Worm (Caenorhabditis elegans) whole organism, L2 larva: Measurements from ENCODE around the gene fbxa-172.

ENCODE experiments used
- alr-1 ChIP-seq: fragments of 150-350 bp; optimal IDR thresholded peaks from 2 replicates; lab custom pipeline; 2014; ENCODE audit warnings: missing biosample characterization, missing genetic modification characterization
- aly-2 ChIP-seq: fragments of 150-350 bp; optimal IDR thresholded peaks from 2 replicates; lab custom pipeline; 2014; ENCODE audit warnings: missing biosample characterization, missing genetic modification characterization
- blmp-1 ChIP-seq: sonication (generic microtip); optimal IDR thresholded peaks from 2 replicates; lab custom pipeline; 2017; ENCODE audit warnings: missing genetic modification characterization, mild to moderate bottlenecking, missing compliant biosample characterization, antibody characterized with exemption, moderate library complexity; ENCODE audit not compliant: insufficient read depth
- ceh-82 ChIP-seq: fragments of 150-350 bp; optimal IDR thresholded peaks from 2 replicates; lab custom pipeline; 2014; ENCODE audit warnings: missing biosample characterization, missing genetic modification characterization
- elt-1 ChIP-seq: fragments of 150-350 bp; optimal IDR thresholded peaks from 2 replicates; lab custom pipeline; 2014; ENCODE audit warnings: missing biosample characterization, missing genetic modification characterization
- lin-11 ChIP-seq: fragments of 150-350 bp; sonication (generic microtip); optimal IDR thresholded peaks from 2 replicates; lab custom pipeline; 2014; ENCODE audit warnings: missing biosample characterization, missing genetic modification characterization, inconsistent platforms, mixed read lengths
- nhr-11 ChIP-seq: fragments of 150-350 bp; optimal IDR thresholded peaks from 2 replicates; lab custom pipeline; 2014; ENCODE audit warnings: missing biosample characterization, missing genetic modification characterization
- unc-39 ChIP-seq: fragments of 150-350 bp; optimal IDR thresholded peaks from 2 replicates; lab custom pipeline; 2014; ENCODE audit warnings: missing biosample characterization, missing genetic modification characterization
- unc-55 ChIP-seq: fragments of 150-350 bp; sonication (generic microtip); optimal IDR thresholded peaks from 3 replicates; lab custom pipeline; 2014; ENCODE audit warnings: missing biosample characterization, missing genetic modification reagents, missing genetic modification characterization
- unc-62 ChIP-seq: fragments of 150-350 bp; optimal IDR thresholded peaks from 2 replicates; lab custom pipeline; 2014; ENCODE audit warnings: missing biosample characterization, missing genetic modification reagents, missing genetic modification characterization
- zag-1 ChIP-seq: fragments of 150-350 bp; optimal IDR thresholded peaks from 2 replicates; lab custom pipeline; 2014; ENCODE audit warnings: missing biosample characterization, missing genetic modification characterization
- ztf-11 ChIP-seq: sonication (generic microtip); optimal IDR thresholded peaks from 2 replicates; lab custom pipeline; 2017; ENCODE audit warnings: missing biosample characterization, missing genetic modification characterization

ce11 chrV:17527729-17528128 is 31.3 kb upstream of the fbxa-172 start, which contains the start of gene srz-90:
- TF ChIP-seq elt-1 (tag; lab: Kevin White, UChicago) (no peak), ztf-11 (tag; lab: Kevin White, UChicago) (no peak), ceh-82 (tag; lab: Kevin White, UChicago) (no peak), aly-2 (no peak), lin-11 (tag; lab: Kevin White, UChicago) (no peak), alr-1 (tag; lab: Kevin White, UChicago) (no peak), unc-39 (tag; lab: Kevin White, UChicago) (no peak), zag-1 (tag; lab: Kevin White, UChicago) (no peak), unc-62 (GFP tag; lab: Kevin White, UChicago) (no peak), nhr-11 (no peak), blmp-1 (tag; lab: Kevin White, UChicago) (no peak), unc-55 (GFP tag; lab: Kevin White, UChicago) (no peak)
